Worm (Caenorhabditis elegans): ENCODE data around the gene srj-10.

srj-10 gene

DNA sequence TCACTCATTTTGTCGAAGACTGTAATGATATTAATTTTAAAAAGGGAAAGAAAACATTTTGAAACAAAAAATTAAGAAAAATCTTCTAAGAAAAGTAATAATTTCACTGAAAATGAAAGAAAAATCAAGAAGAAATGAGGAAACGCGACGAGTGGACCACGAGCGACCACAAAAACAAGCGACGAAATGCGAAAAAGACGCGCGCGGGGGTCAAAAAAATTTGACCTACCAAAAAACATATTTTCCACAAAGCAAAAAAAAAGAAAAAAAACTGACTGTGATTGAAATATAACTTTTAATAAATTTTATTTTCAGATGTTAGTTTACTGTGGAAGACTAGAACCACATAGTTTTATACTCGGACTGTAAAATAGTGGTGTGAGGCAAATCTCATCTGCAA, 14.9 kb downstream of the srj-10 start, which contains the start of gene F14H3.6:
Gene F14H3.6, minus strand, starts transcription at position 22 of the 400 bp plus-strand sequence.
- TF ChIP-seq unc-98 (GFP tag; IDR thresholded peaks at IDR 0.05) (no peak), nhr-20 (tag; optimal IDR thresholded peaks at IDR 0.05) (no peak), nhr-19 (GFP tag; conservative IDR thresholded peaks at IDR 0.05) (no peak), lin-35 (GFP tag; optimal IDR thresholded peaks at IDR 0.05) (no peak), lsy-2 (tag; optimal IDR thresholded peaks at IDR 0.05) (no peak), nhr-28 (tag; optimal IDR thresholded peaks at IDR 0.05) (no peak), nhr-84 (tag; optimal IDR thresholded peaks at IDR 0.05) (no peak), mef-2 (tag; optimal IDR thresholded peaks at IDR 0.05) (no peak), ztf-11 (tag; optimal IDR thresholded peaks at IDR 0.05) (no peak), fos-1 (tag; optimal IDR thresholded peaks at IDR 0.05) (no peak), isw-1 (GFP tag; IDR thresholded peaks at IDR 0.05) (no peak), pqm-1 (tag; optimal IDR thresholded peaks at IDR 0.05) (no peak), aha-1 (tag; optimal IDR thresholded peaks at IDR 0.05) (no peak), ceh-63 (GFP tag; optimal IDR thresholded peaks at IDR 0.05) (no peak), pag-3 (tag; optimal IDR thresholded peaks at IDR 0.05; ENCODE audit: borderline replicate concordance, insufficient read depth) (no peak), ceh-8 (GFP tag; optimal IDR thresholded peaks at IDR 0.05) (no peak), pax-3 (tag; optimal IDR thresholded peaks at IDR 0.05) (no peak), ztf-4 (tag; optimal IDR thresholded peaks at IDR 0.05) (no peak)

DNA sequence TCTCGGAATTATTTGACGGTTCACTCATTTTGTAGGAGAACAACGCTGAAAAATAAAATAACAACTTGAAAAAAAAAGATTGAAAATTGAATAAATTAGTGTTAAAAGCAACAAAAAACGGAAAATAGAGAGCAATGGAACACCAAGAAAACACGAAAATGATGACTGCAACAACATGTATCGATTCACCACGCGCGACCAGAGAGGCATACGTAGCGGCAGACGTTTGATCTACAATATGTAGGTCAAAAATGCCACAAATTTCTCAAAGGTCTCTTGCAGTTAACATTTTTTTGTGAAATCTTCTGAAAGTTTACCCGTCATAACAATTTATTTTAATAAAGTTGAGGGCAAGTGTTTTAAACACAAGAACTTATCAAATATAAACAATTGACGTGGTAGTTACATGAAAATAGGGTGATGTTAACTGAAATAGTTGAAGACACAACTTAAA, 16.7 kb downstream of the srj-10 start, which contains the start of gene F14H3.5:
Gene F14H3.5, minus strand, starts transcription at position 51 of the 454 bp plus-strand sequence.
- TF ChIP-seq efl-1 (optimal IDR thresholded peaks at IDR 0.05): no peak
- TF ChIP-seq efl-1 (GFP tag; optimal IDR thresholded peaks at IDR 0.05 in 1 of 2): peak in 1 of 2 experiments; percentile 12
- TF ChIP-seq nhr-76 (tag; optimal IDR thresholded peaks at IDR 0.05): no peak

DNA sequence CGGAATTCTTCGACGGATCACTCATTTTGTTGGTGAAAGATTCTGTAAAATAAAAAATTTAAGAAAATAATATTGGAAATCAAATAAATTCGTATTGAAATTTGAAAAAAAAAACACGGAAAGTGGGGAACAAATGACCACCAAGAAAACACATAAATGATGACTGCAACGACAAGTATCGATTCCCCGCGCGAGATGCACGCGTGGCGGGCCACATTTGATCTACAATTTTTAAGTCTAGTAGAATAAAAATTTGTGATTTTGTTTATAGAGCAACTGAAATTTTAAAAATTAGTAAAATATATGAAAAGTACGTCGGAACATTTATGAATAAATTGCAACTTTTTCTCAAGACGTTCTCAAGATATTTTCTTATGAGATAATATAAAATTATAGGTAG, 18.7 kb downstream of the srj-10 start, which contains the start of gene F14H3.4:
Gene F14H3.4, minus strand, starts transcription at position 42 of the 400 bp plus-strand sequence.
- TF ChIP-seq lin-39 (tag; optimal IDR thresholded peaks at IDR 0.05) (no peak), nhr-77 (tag; optimal IDR thresholded peaks at IDR 0.05) (no peak), lir-3 (tag; optimal IDR thresholded peaks at IDR 0.05; ENCODE audit: poor library complexity) (no peak), hlh-4 (tag; optimal IDR thresholded peaks at IDR 0.05) (no peak)

DNA sequence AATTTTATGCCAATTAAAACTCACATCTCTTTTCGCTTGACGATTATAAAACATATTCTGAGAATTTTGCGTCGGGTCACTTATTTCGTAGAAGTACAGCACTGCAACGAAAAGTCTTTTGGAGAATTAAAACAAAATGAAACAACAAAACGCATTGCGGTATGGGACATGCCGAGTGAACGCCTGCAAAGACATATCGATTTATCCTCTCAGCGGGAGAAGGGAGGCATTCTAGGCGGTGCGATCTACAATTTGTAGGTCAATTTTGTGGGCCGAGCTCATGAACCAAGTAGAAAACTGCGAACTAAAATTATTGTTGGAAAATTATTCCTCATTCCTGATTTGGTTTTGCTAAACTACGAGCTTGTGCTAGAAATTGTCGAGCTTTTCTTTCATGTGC, 20.4 kb downstream of the srj-10 start, which contains the start of gene F14H3.3:
Gene F14H3.3, minus strand, starts transcription at position 101 of the 400 bp plus-strand sequence.
- no peak for TF ChIP-seq egl-13 (tag; optimal IDR thresholded peaks at IDR 0.05)
- TF ChIP-seq sup-37 (GFP tag; optimal IDR thresholded peaks at IDR 0.05): no peak
- no peak for TF ChIP-seq ztf-4 (tag; optimal IDR thresholded peaks at IDR 0.05)
- TF ChIP-seq aha-1 (tag; optimal IDR thresholded peaks at IDR 0.05): no peak
- no peak for TF ChIP-seq mep-1 (tag; optimal IDR thresholded peaks at IDR 0.05)
- TF ChIP-seq nhr-77 (tag; optimal IDR thresholded peaks at IDR 0.05): no peak
- TF ChIP-seq skn-1 (tag; optimal IDR thresholded peaks at IDR 0.05): no peak
- no peak for TF ChIP-seq C04F5.9 (tag; optimal IDR thresholded peaks at IDR 0.05)
- no peak for TF ChIP-seq pag-3 (tag; optimal IDR thresholded peaks at IDR 0.05; ENCODE audit: borderline replicate concordance, insufficient read depth)

DNA sequence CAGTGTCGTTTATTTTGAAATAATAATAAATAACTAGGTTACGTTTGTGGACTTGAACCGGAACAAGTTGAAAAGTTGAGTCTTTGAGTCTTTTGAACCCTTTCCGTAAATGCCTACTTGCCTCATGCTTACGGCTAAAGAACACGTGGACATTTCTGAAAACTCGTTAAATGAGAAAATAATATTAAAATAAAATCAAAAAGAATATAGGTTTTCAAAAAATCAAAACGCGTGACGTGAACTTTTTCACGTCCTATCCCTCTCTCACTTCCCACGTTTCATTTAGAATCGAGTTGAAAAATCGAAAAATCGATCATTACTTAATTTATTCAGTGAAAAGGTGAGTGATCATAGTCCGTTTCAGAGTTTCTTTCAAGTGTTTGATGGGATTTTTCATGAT, 24.6 kb downstream of the srj-10 start, which contains the start of gene best-12:
Gene best-12, plus strand, starts transcription at position 301 of the 400 bp plus-strand sequence.
- no peak for TF ChIP-seq lin-35 (GFP tag; optimal IDR thresholded peaks at IDR 0.05)
- no peak for TF ChIP-seq vab-15 (tag; optimal IDR thresholded peaks at IDR 0.05)
- TF ChIP-seq unc-86 (tag; optimal IDR thresholded peaks at IDR 0.05): no peak
- TF ChIP-seq jun-1 (tag; optimal IDR thresholded peaks at IDR 0.05): no peak
- TF ChIP-seq nhr-84 (tag; optimal IDR thresholded peaks at IDR 0.05): no peak
- TF ChIP-seq nhr-76 (tag; optimal IDR thresholded peaks at IDR 0.05): no peak
- no peak for TF ChIP-seq mab-9 (GFP tag; IDR thresholded peaks at IDR 0.05)
- TF ChIP-seq lir-3 (tag; optimal IDR thresholded peaks at IDR 0.05; ENCODE audit: poor library complexity): no peak
- no peak for TF ChIP-seq C04F5.9 (tag; optimal IDR thresholded peaks at IDR 0.05)
- TF ChIP-seq hpl-2 (GFP tag; optimal IDR thresholded peaks at IDR 0.05): no peak
- TF ChIP-seq zag-1 (tag; optimal IDR thresholded peaks at IDR 0.05): no peak

Measured in whole organism, L1 larva.